Fruit fly (Drosophila melanogaster): Measurements from ENCODE around the gene alpha-Man-IIa.

DNA sequence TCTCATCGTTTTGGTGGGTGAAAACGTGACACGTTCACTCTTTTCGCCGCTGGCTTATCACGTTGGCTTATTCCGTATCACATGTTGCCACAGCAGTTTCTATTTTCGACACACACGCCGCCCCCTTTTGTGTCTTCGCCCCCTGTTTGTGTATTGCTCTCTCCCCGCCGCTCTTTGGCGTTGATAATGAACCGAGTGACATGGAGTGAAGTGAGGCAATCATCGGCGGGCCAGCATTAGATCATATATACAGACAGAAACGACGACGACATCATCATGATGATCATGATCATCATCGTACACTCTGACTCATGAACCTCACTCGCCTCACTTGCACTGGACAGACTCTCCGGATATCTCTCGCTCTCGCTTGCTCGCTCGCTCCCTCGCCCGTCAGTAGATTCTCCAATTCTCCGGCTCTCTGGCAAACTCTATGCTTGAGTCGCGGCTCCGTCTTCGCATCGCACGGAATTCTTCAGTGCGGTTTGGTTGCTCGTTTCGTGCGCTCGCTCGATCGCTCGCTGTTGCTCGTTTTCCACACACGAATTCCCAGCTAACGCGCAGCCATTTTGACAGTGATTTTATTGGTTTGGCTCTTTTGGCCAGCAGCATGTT lies 24.1 kb downstream of the alpha-Man-IIa start:
- TF ChIP-seq cnc (optimal IDR thresholded peaks at IDR 0.05) (no peak), CG14711 (tag; optimal IDR thresholded peaks at IDR 0.05) (no peak), kay (GFP tag; ENCODE audit: borderline replicate concordance) (no peak), CG33017 (tag; optimal IDR thresholded peaks at IDR 0.05) (no peak), CG7101 (tag; optimal IDR thresholded peaks at IDR 0.05) (no peak), bab1 (GFP tag; optimal IDR thresholded peaks at IDR 0.05) (peak; percentile 9), Clk (GFP tag; optimal IDR thresholded peaks at IDR 0.05) (no peak), CG1620 (GFP tag; optimal IDR thresholded peaks at IDR 0.05) (no peak)
